Fruit fly (Drosophila melanogaster): ENCODE results near the gene Cpr72Eb.

DNA sequence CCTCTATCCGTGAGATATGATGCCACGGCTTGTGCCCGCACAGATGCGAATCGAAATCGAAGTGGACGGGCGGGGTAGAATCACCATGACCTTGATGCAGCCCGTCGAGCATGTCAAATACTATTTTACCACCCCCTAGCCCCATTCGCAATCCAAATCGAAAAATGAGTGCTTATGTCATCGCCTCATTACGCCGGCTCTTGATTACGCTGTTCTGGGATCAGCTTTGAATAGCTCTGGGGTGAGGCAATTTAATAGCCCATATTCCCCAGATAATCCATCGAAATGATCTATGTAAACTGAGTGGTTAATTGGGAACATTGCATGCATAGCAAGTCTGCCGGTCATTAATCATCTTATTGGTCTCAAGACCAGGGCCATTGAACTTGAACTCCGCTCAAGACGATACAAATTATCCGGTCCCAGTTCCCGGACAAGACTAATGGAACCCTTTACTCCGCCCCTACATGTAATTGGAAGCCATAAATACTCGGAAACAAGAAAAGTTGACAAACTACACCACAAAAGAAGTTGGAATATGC lies 7.4 kb upstream of the Cpr72Eb start:
- no peak for TF ChIP-seq CG8478 (optimal IDR thresholded peaks at IDR 0.05)
- no peak for TF ChIP-seq CTCF (optimal IDR thresholded peaks at IDR 0.05)
